Fruit fly (Drosophila melanogaster) whole organism, pupa: Measurements from ENCODE around the gene Mhc.

Source experiments
- CG10348 ChIP-seq: fragments of 200-800 bp; sonication (Bioruptor generic); IDR thresholded peaks from 2 replicates; pipeline ENCODE4 v1.3.6; 2022; ENCODE audit warnings: missing biosample characterization, missing genetic modification characterization
- CG13204 ChIP-seq: fragments of 200-800 bp; sonication (Bioruptor generic); optimal IDR thresholded peaks from 2 replicates; lab custom pipeline; 2018; ENCODE audit warnings: missing biosample characterization, mild to moderate bottlenecking, missing genetic modification characterization, moderate library complexity
- Ets98B ChIP-seq: fragments of 200-800 bp; sonication (Bioruptor generic); IDR thresholded peaks from 2 replicates; pipeline ENCODE4 v1.3.6; 2022; ENCODE audit warnings: missing biosample characterization, missing genetic modification characterization
- Snoo ChIP-seq: fragments of 200-800 bp; sonication (Bioruptor generic); optimal IDR thresholded peaks from 3 replicates; lab custom pipeline; 2017; ENCODE audit warnings: missing biosample characterization, mild to moderate bottlenecking, missing genetic modification characterization, inconsistent platforms

dm6 chr2L:16793970-16794369 is 27.6 kb downstream of the Mhc start, which contains the start of gene Ugt37C2:
- TF ChIP-seq Snoo (tag; lab: Kevin White, UChicago) (no peak), CG13204 (GFP tag; lab: Kevin White, UChicago) (no peak), Ets98B (GFP tag; lab: Robert Waterston, UW) (no peak), CG10348 (GFP tag; lab: Robert Waterston, UW) (no peak)
